Worm (Caenorhabditis elegans): ENCODE results near the gene Y38H6C.9.
"Not testable (repeated sequence)": the region's sequence is repeated elsewhere in the genome, so short reads cannot be mapped to it uniquely, and the experiment has no call there.

ce11 chrV:20564054-20564453, 42.0 kb upstream of the Y38H6C.9 start, which contains the start of gene F26F2.13:
- TF ChIP-seq ama-1 (optimal IDR thresholded peaks at IDR 0.05); ZK546.5 (tag; optimal IDR thresholded peaks at IDR 0.05): not testable (repeated sequence)

Measured in whole organism, L4 larva.